Fruit fly (Drosophila melanogaster): ENCODE results near the gene CstF64.

- TF ChIP-seq psq (optimal IDR thresholded peaks at IDR 0.05) (no peak), usp (GFP tag; optimal IDR thresholded peaks at IDR 0.05) (no peak)
Measured at dm6 chr3R:18706289-18706688, 46.9 kb downstream of the CstF64 start.
